Worm (Caenorhabditis elegans) whole organism, L2 larva: ENCODE data around the gene W04G3.12.

Experiments
- nhr-237 ChIP-seq: fragments of 150-350 bp; optimal IDR thresholded peaks from 2 replicates; lab custom pipeline; 2014; ENCODE audit warnings: missing biosample characterization, missing genetic modification characterization
- skn-1 ChIP-seq: sonication (generic microtip); optimal IDR thresholded peaks from 2 replicates; lab custom pipeline; 2017; ENCODE audit warnings: missing biosample characterization, missing genetic modification characterization
- snpc-4 ChIP-seq: fragments of 150-350 bp; optimal IDR thresholded peaks from 2 replicates; lab custom pipeline; 2014; ENCODE audit warnings: missing biosample characterization, missing genetic modification characterization

- TF ChIP-seq snpc-4 (tag; lab: Kevin White, UChicago) (no peak), skn-1 (no peak), nhr-237 (no peak)
These were observed 40.2 kb downstream of the W04G3.12 start for ce11 chrX:11036114-11037087.
